Worm (Caenorhabditis elegans): Measurements from ENCODE around the gene ins-21.
"Not testable (repeated sequence)": the region's sequence is repeated elsewhere in the genome, so short reads cannot be mapped to it uniquely, and the experiment has no call there.

ins-21 gene

ce11 chrIII:10049682-10050081 lies 26.1 kb downstream of the ins-21 start, which contains the start of gene T16G12.1:
Gene T16G12.1 (minus strand): TSS chrIII:10049857.
- TF ChIP-seq pqm-1 (tag; optimal IDR thresholded peaks at IDR 0.05) (peak; percentile 60), elt-2 (tag; optimal IDR thresholded peaks at IDR 0.05) (peak; percentile 82), ceh-9 (tag; optimal IDR thresholded peaks at IDR 0.05) (no peak)

DNA sequence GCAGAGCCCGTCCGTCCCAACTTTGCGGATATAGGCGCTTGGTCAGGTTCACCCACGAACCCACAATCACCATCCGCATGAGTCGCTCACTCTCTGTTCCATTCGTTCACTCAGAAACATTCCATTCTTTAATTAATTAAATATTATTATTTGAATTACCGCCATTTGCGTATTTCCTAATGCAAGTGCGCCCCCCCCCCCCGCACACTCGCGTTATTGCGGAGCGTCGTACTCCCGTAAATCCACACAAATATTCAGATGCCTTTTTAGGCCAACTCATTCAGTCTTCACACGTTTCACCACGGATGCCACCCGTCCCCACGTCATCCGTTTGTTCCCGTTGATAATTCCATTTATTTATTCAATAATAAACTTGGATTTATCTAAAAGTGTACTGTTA lies 26.8 kb downstream of the ins-21 start, which contains the start of gene T16G12.3:
Gene T16G12.3, plus strand, starts transcription at position 301 of the 400 bp plus-strand sequence.
- not testable (repeated sequence) for TF ChIP-seq ZK546.5 (tag; optimal IDR thresholded peaks at IDR 0.05); elt-2 (tag; optimal IDR thresholded peaks at IDR 0.05); unc-62 (GFP tag; optimal IDR thresholded peaks at IDR 0.05)

- TF ChIP-seq nhr-11 (tag; optimal IDR thresholded peaks at IDR 0.05); mml-1 (tag; optimal IDR thresholded peaks at IDR 0.05); nhr-43 (tag; optimal IDR thresholded peaks at IDR 0.05; ENCODE audit: poor library complexity, severe bottlenecking): not testable (repeated sequence)
Observed at ce11 chrIII:10053312-10053711, 29.8 kb downstream of the ins-21 start, which contains the start of gene T16G12.12. Gene T16G12.12 (plus strand): TSS chrIII:10053612.

- no peak for TF ChIP-seq lin-39 (tag; optimal IDR thresholded peaks at IDR 0.05)
- TF ChIP-seq ZK546.5 (tag; optimal IDR thresholded peaks at IDR 0.05), result no peak
- TF ChIP-seq aly-2 (tag; optimal IDR thresholded peaks at IDR 0.05), result no peak
- TF ChIP-seq ceh-9 (tag; optimal IDR thresholded peaks at IDR 0.05), result no peak
- TF ChIP-seq tbx-2 (tag; optimal IDR thresholded peaks at IDR 0.05), result no peak
- no peak for TF ChIP-seq nhr-11 (tag; optimal IDR thresholded peaks at IDR 0.05)
- TF ChIP-seq mml-1 (tag; optimal IDR thresholded peaks at IDR 0.05), result no peak
- TF ChIP-seq nfya-1 (tag; optimal IDR thresholded peaks at IDR 0.05; ENCODE audit: insufficient read depth), result no peak
- TF ChIP-seq nhr-28 (tag; optimal IDR thresholded peaks at IDR 0.05), result no peak
- no peak for TF ChIP-seq nhr-12 (tag; optimal IDR thresholded peaks at IDR 0.05)
- no peak for TF ChIP-seq egl-27 (tag; optimal IDR thresholded peaks at IDR 0.05)
Observed at ce11 chrIII:10056033-10056432, 32.5 kb downstream of the ins-21 start, which contains the start of gene T16G12.10. Gene T16G12.10 (minus strand): TSS chrIII:10056133.

DNA sequence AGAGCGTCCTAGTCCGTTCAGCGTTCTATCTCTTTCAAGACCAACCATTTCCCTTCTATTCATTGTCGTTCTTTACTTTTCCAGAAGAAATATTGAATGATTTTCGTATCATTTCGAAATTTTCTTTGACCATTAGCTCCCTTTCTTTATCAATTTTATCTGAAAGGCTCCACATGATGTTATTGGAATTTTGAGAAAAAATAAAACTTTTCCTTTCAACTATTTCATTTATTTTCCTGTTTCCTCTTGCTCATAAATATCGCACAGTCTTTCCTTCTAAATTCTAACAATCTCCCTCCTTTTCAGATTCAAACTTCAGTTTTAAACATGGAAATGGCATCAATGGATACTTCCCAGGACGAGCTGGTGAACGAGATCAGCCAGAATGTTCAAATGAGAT lies 34.0 kb downstream of the ins-21 start, which contains the start of gene T16G12.4:
Gene T16G12.4, plus strand, starts transcription at position 301 of the 400 bp plus-strand sequence.
- TF ChIP-seq ztf-11 (tag; optimal IDR thresholded peaks at IDR 0.05) (no peak), ztf-4 (tag; optimal IDR thresholded peaks at IDR 0.05) (no peak), nhr-237 (tag; optimal IDR thresholded peaks at IDR 0.05) (no peak), jun-1 (tag; optimal IDR thresholded peaks at IDR 0.05) (no peak), sea-2 (GFP tag; optimal IDR thresholded peaks at IDR 0.05) (no peak), aly-2 (tag; optimal IDR thresholded peaks at IDR 0.05) (no peak), nfya-1 (tag; optimal IDR thresholded peaks at IDR 0.05; ENCODE audit: insufficient read depth) (no peak), skn-1 (tag; optimal IDR thresholded peaks at IDR 0.05) (no peak), lsy-12 (tag; optimal IDR thresholded peaks at IDR 0.05) (no peak), nhr-77 (tag; optimal IDR thresholded peaks at IDR 0.05) (no peak), unc-39 (tag; optimal IDR thresholded peaks at IDR 0.05) (no peak), R02D3.7 (tag; optimal IDR thresholded peaks at IDR 0.05) (no peak), eor-1 (tag; optimal IDR thresholded peaks at IDR 0.05) (no peak), nhr-28 (tag; optimal IDR thresholded peaks at IDR 0.05) (no peak), mml-1 (tag; optimal IDR thresholded peaks at IDR 0.05) (no peak), ceh-16 (tag; optimal IDR thresholded peaks at IDR 0.05) (no peak), lin-39 (tag; optimal IDR thresholded peaks at IDR 0.05) (no peak), snpc-4 (tag; optimal IDR thresholded peaks at IDR 0.05) (no peak)

- TF ChIP-seq ama-1 (optimal IDR thresholded peaks at IDR 0.05), result no peak
- no peak for TF ChIP-seq R02D3.7 (tag; optimal IDR thresholded peaks at IDR 0.05)
- no peak for TF ChIP-seq tbx-2 (tag; optimal IDR thresholded peaks at IDR 0.05)
- no peak for TF ChIP-seq nhr-12 (tag; optimal IDR thresholded peaks at IDR 0.05)
- TF ChIP-seq nfya-1 (tag; optimal IDR thresholded peaks at IDR 0.05; ENCODE audit: insufficient read depth), result no peak
- TF ChIP-seq ceh-16 (tag; optimal IDR thresholded peaks at IDR 0.05), result no peak
- no peak for TF ChIP-seq ztf-4 (tag; optimal IDR thresholded peaks at IDR 0.05)
- no peak for TF ChIP-seq elt-3 (tag; optimal IDR thresholded peaks at IDR 0.05)
- TF ChIP-seq unc-62 (GFP tag; optimal IDR thresholded peaks at IDR 0.05), result no peak
Observed at ce11 chrIII:10059002-10059401, 35.5 kb downstream of the ins-21 start, which contains the start of gene T16G12.8. Gene T16G12.8 (plus strand): TSS chrIII:10059302.
